Fruit fly (Drosophila melanogaster): ENCODE results near the gene CG42853.

dm6 chr3L:18171093-18171492 is 49.3 kb upstream of the CG42853 start:
- no peak for TF ChIP-seq luna (GFP tag; optimal IDR thresholded peaks at IDR 0.05)
- no peak for TF ChIP-seq run (tag; optimal IDR thresholded peaks at IDR 0.05)
- TF ChIP-seq CG4617 (GFP tag; optimal IDR thresholded peaks at IDR 0.05; ENCODE audit: borderline replicate concordance), result no peak
- TF ChIP-seq cwo (GFP tag; optimal IDR thresholded peaks at IDR 0.05), result no peak
- TF ChIP-seq CG3838 (GFP tag; optimal IDR thresholded peaks at IDR 0.05), result no peak

Data from whole organism, embryonic.